Fruit fly (Drosophila melanogaster): ENCODE results near the gene Mtp.
A peak's percentile ranks its signal among the peaks of the same experiment; 100 is the strongest.

The Mtp gene

DNA sequence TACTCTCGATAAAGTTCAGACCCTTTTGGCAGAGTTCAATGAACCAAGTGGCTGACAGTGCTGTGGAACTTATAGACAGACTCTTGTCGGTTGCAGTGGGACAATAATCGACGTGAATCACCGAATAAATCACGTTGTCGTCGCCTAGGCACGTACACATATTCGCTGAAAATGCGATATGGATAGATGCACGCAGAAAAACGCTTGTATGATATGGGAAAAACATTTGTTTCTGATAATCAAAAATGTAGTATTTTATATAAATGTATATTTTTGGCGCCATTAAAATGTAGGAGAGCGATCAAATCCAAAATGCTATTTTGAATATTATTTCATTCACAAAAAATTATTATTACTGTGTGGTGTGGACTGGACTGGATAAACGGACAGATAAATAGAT is 7.5 kb downstream of the Mtp start (continued):
- TF ChIP-seq CG7368 (GFP tag; optimal IDR thresholded peaks at IDR 0.05) = no peak
- TF ChIP-seq Sox15 (GFP tag; optimal IDR thresholded peaks at IDR 0.05) = no peak
- peak; percentile 54 for TF ChIP-seq CG34406 (GFP tag; optimal IDR thresholded peaks at IDR 0.05)
- TF ChIP-seq CG3032 (tag; optimal IDR thresholded peaks at IDR 0.05) = peak; percentile 66
- peak; percentile 48 for TF ChIP-seq esn (GFP tag; optimal IDR thresholded peaks at IDR 0.05)
- TF ChIP-seq CG16779 (tag; optimal IDR thresholded peaks at IDR 0.05) = no peak
- peak; percentile 59 for TF ChIP-seq dsx (GFP tag; optimal IDR thresholded peaks at IDR 0.05; ENCODE audit: poor library complexity, severe bottlenecking)
- TF ChIP-seq dac (GFP tag; optimal IDR thresholded peaks at IDR 0.05) = no peak
- TF ChIP-seq Hr38 (GFP tag; optimal IDR thresholded peaks at IDR 0.05) = no peak
- TF ChIP-seq Sox102F (GFP tag; optimal IDR thresholded peaks at IDR 0.05) = peak; percentile 43
- TF ChIP-seq CG10631 (GFP tag; optimal IDR thresholded peaks at IDR 0.05) = peak; percentile 70
- TF ChIP-seq CG11762 (GFP tag; optimal IDR thresholded peaks at IDR 0.05; ENCODE audit: insufficient read depth) = peak; percentile 20
- no peak for TF ChIP-seq fd85E (GFP tag; optimal IDR thresholded peaks at IDR 0.05)
- no peak for TF ChIP-seq CG6854 (GFP tag; optimal IDR thresholded peaks at IDR 0.05)
- TF ChIP-seq lz (GFP tag; optimal IDR thresholded peaks at IDR 0.05) = peak; percentile 29
- peak; percentile 49 for TF ChIP-seq spab (GFP tag; optimal IDR thresholded peaks at IDR 0.05)
- peak; percentile 42 for TF ChIP-seq Eip75B (GFP tag; optimal IDR thresholded peaks at IDR 0.05)

DNA sequence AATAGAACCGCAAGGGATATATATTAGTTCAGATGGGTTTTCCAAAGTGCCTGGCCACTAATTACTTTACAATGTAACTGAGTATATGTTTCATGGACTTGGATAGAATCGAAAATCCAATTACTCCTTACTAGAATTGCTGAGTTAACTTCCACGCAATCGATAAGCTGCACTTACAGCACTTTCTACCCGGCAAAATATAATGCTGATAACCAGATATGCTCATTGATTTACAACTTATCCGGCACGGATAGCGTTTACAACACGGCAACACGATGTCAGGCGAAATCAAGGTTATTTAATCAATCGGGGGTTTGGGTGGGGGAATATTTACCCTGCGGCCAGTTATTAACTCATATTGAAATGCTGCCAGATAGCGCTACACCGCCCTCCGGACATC is 9.1 kb downstream of the Mtp start:
- TF ChIP-seq CG3032 (tag; optimal IDR thresholded peaks at IDR 0.05) (peak; percentile 5), Gug (GFP tag; IDR thresholded peaks at IDR 0.05) (no peak), CG8319 (GFP tag; optimal IDR thresholded peaks at IDR 0.05) (no peak), CG10631 (GFP tag; optimal IDR thresholded peaks at IDR 0.05) (no peak), vri (GFP tag; optimal IDR thresholded peaks at IDR 0.05) (peak; percentile 46), CG16779 (tag; optimal IDR thresholded peaks at IDR 0.05) (no peak)

DNA sequence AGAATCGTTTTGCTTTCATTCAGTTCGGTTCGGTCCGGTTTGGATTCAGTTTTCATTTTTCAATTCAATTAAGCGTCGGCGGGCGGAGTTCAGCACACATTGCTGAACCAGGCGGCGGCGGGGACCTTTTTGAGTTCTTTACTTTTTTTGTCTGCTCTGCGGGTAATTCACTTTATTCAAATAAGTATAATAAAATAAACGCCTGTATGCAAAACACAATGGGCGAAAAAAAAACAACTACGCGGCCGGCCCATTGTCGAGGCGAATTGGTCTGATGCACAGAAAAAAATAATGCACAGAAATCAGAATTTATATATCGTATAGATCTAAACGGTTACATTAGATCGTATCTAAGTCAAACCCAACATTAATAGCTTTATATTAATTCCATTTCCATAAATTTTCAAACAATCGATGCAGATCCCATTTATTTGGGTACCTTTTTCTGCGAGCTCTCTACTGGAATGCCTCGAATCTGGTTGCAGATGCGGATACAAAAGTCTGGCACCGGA is 9.8 kb downstream of the Mtp start:
- TF ChIP-seq CG11294 (GFP tag; IDR thresholded peaks at IDR 0.05) = peak; percentile 16; the same call in 1 of the 2 replicates
- peak; percentile 44 for TF ChIP-seq fd85E (GFP tag; optimal IDR thresholded peaks at IDR 0.05)
- peak; percentile 38 for TF ChIP-seq CG1621 (tag; optimal IDR thresholded peaks at IDR 0.05)
- TF ChIP-seq Eip78C (GFP tag) = peak; percentile 91
- no peak for TF ChIP-seq fkh (GFP tag; optimal IDR thresholded peaks at IDR 0.05)
- peak; percentile 68 for TF ChIP-seq Blimp-1 (GFP tag; optimal IDR thresholded peaks at IDR 0.05)
- peak; percentile 71 for TF ChIP-seq esn (GFP tag; optimal IDR thresholded peaks at IDR 0.05)
- TF ChIP-seq CG8632 (GFP tag; optimal IDR thresholded peaks at IDR 0.05) = peak; percentile 68
- peak; percentile 64 for TF ChIP-seq CG3919 (GFP tag; optimal IDR thresholded peaks at IDR 0.05)
- no peak for TF ChIP-seq dac (GFP tag; optimal IDR thresholded peaks at IDR 0.05)
- peak; percentile 66 for TF ChIP-seq OdsH (GFP tag; optimal IDR thresholded peaks at IDR 0.05)
- TF ChIP-seq Hr39 (GFP tag; optimal IDR thresholded peaks at IDR 0.05) = peak; percentile 49
- peak; percentile 65 for TF ChIP-seq CG10669 (GFP tag; optimal IDR thresholded peaks at IDR 0.05)
- peak; percentile 41 for TF ChIP-seq vri (GFP tag; optimal IDR thresholded peaks at IDR 0.05)
- peak; percentile 55 for TF ChIP-seq CG15336 (GFP tag; IDR thresholded peaks at IDR 0.05)
- TF ChIP-seq CG10631 (GFP tag; optimal IDR thresholded peaks at IDR 0.05) = peak; percentile 54
- peak; percentile 70 for TF ChIP-seq Sox14 (GFP tag; optimal IDR thresholded peaks at IDR 0.05)
- TF ChIP-seq svp (GFP tag) = peak; percentile 85
- peak; percentile 70 for TF ChIP-seq net (GFP tag; optimal IDR thresholded peaks at IDR 0.05)
- TF ChIP-seq CG6808 (GFP tag; optimal IDR thresholded peaks at IDR 0.05) = peak; percentile 81
- peak; percentile 53 for TF ChIP-seq Hr4 (GFP tag; optimal IDR thresholded peaks at IDR 0.05)
- TF ChIP-seq CG16779 (tag; optimal IDR thresholded peaks at IDR 0.05) = peak; percentile 8
- peak; percentile 65 for TF ChIP-seq pdm3 (GFP tag; optimal IDR thresholded peaks at IDR 0.05)
- peak; percentile 27 for TF ChIP-seq Lpt (GFP tag; optimal IDR thresholded peaks at IDR 0.05)
- peak; percentile 61 for TF ChIP-seq Smox (GFP tag; optimal IDR thresholded peaks at IDR 0.05)
- TF ChIP-seq Hr38 (GFP tag; optimal IDR thresholded peaks at IDR 0.05) = no peak
- peak; percentile 77 for TF ChIP-seq Sox102F (GFP tag; optimal IDR thresholded peaks at IDR 0.05)
- TF ChIP-seq CG7368 (GFP tag; optimal IDR thresholded peaks at IDR 0.05) = peak; percentile 71
- TF ChIP-seq CG6792 (GFP tag; optimal IDR thresholded peaks at IDR 0.05) = peak; percentile 66
- TF ChIP-seq CG8119 (GFP tag; IDR thresholded peaks at IDR 0.05) = 0 out of 3 replicates have a peak, but pooled peaks have one; percentile 43
- TF ChIP-seq Ets96B (tag; optimal IDR thresholded peaks at IDR 0.05) = peak; percentile 74
- peak; percentile 76 for TF ChIP-seq acj6 (GFP tag; optimal IDR thresholded peaks at IDR 0.05)
- TF ChIP-seq CG3032 (tag; optimal IDR thresholded peaks at IDR 0.05) = peak; percentile 61
- no peak for TF ChIP-seq Eip93F (GFP tag; optimal IDR thresholded peaks at IDR 0.05)
- peak; percentile 45 for TF ChIP-seq Sox15 (GFP tag; optimal IDR thresholded peaks at IDR 0.05)
- no peak for TF ChIP-seq CG6276 (GFP tag; optimal IDR thresholded peaks at IDR 0.05)
- peak; percentile 59 for TF ChIP-seq CG31627 (GFP tag; optimal IDR thresholded peaks at IDR 0.05)

Data from whole organism, prepupa.